Worm (Caenorhabditis elegans): ENCODE results near the gene M04B2.4.

Gene M04B2.4

ce11 chrIV:11566146-11566545 is 45.3 kb upstream of the M04B2.4 start, which contains the start of gene sec-24.1 (continued):
- TF ChIP-seq ekl-4 (GFP tag; IDR thresholded peaks at IDR 0.05) (peak; percentile 47; the same call in 1 of the 2 replicates), snpc-1.3 (tag; optimal IDR thresholded peaks at IDR 0.05; ENCODE audit: insufficient read depth) (peak; percentile 68), nfyb-1 (GFP tag; IDR thresholded peaks at IDR 0.05) (peak; percentile 59; the same call in 1 of the 2 replicates), lin-54 (GFP tag; optimal IDR thresholded peaks at IDR 0.05) (peak; percentile 86), madf-10 (tag; optimal IDR thresholded peaks at IDR 0.05) (peak; percentile 26), nhr-80 (tag; optimal IDR thresholded peaks at IDR 0.05) (peak; percentile 9), D2030.7 (GFP tag; IDR thresholded peaks at IDR 0.05) (peak; percentile 63), Y95B8A.8 (GFP tag; IDR thresholded peaks at IDR 0.05) (no peak), tlf-1 (GFP tag; optimal IDR thresholded peaks at IDR 0.05) (peak; percentile 69), die-1 (tag; optimal IDR thresholded peaks at IDR 0.05) (no peak), egl-44 (GFP tag; IDR thresholded peaks at IDR 0.05) (0 out of 2 replicates have a peak, but pooled peaks have one; percentile 31), tbp1 (GFP tag; optimal IDR thresholded peaks at IDR 0.05) (peak; percentile 58), snpc-4 (GFP tag; optimal IDR thresholded peaks at IDR 0.05) (no peak), snpc-4 (tag; optimal IDR thresholded peaks at IDR 0.05) (peak; percentile 41 to 55 (median 46)), gei-17 (GFP tag; optimal IDR thresholded peaks at IDR 0.05) (peak; percentile 4), attf-5 (GFP tag; optimal IDR thresholded peaks at IDR 0.05) (peak; percentile 56), somi-1 (GFP tag; optimal IDR thresholded peaks at IDR 0.05) (no peak), dpl-1 (GFP tag; optimal IDR thresholded peaks at IDR 0.05) (peak; percentile 59), cebp-1 (GFP tag; IDR thresholded peaks at IDR 0.05) (no peak), cebp-1 (tag; optimal IDR thresholded peaks at IDR 0.05) (peak; percentile 71), ceh-27 (GFP tag; optimal IDR thresholded peaks at IDR 0.05) (peak; percentile 49), F33H1.4 (GFP tag; IDR thresholded peaks at IDR 0.05) (peak; percentile 99), ztf-18 (tag; optimal IDR thresholded peaks at IDR 0.05) (peak; percentile 21), dox-1 (GFP tag; IDR thresholded peaks at IDR 0.05) (peak; percentile 75), K12H6.12 (tag; optimal IDR thresholded peaks at IDR 0.05) (peak; percentile 22), Y53G8AR.9 (GFP tag; conservative IDR thresholded peaks at IDR 0.05) (peak; percentile 82), Y56A3A.18 (GFP tag; IDR thresholded peaks at IDR 0.05) (no peak), athp-1 (tag; optimal IDR thresholded peaks at IDR 0.05) (peak; percentile 32), rcor-1 (GFP tag; IDR thresholded peaks at IDR 0.05) (peak; percentile 79; the same call in 1 of the 2 replicates), F57A8.1 (GFP tag; optimal IDR thresholded peaks at IDR 0.05) (no peak), egrh-3 (GFP tag; IDR thresholded peaks at IDR 0.05) (0 out of 2 replicates have a peak, but pooled peaks have one; percentile 32), lir-1 (GFP tag; conservative IDR thresholded peaks at IDR 0.05) (0 out of 2 replicates have a peak, but pooled peaks have one; percentile 21), let-607 (tag; optimal IDR thresholded peaks at IDR 0.05) (peak; percentile 98), lsl-1 (GFP tag; optimal IDR thresholded peaks at IDR 0.05) (peak; percentile 71), lin-35 (GFP tag; optimal IDR thresholded peaks at IDR 0.05) (peak in 1 of 3 experiments; percentile 94), lin-40 (tag; optimal IDR thresholded peaks at IDR 0.05) (peak; percentile 84), attf-3 (GFP tag; conservative IDR thresholded peaks at IDR 0.05) (peak; percentile 54; the same call in 1 of the 2 replicates), repo-1 (tag; optimal IDR thresholded peaks at IDR 0.05) (peak; percentile 6), unc-130 (GFP tag; optimal IDR thresholded peaks at IDR 0.05) (no peak), B0336.3 (GFP tag; IDR thresholded peaks at IDR 0.05) (peak; percentile 74), bed-2 (GFP tag; IDR thresholded peaks at IDR 0.05) (no peak), ZK185.1 (tag; optimal IDR thresholded peaks at IDR 0.05; ENCODE audit: poor library complexity, severe bottlenecking) (peak; percentile 58), C17E4.6 (GFP tag; IDR thresholded peaks at IDR 0.05) (peak; percentile 15; the same call in 1 of the 2 replicates), chd-7 (tag; optimal IDR thresholded peaks at IDR 0.05) (no peak), C06A6.2 (GFP tag; conservative IDR thresholded peaks at IDR 0.05) (peak; percentile 60; the same call in 1 of the 2 replicates), F49E8.2 (tag; optimal IDR thresholded peaks at IDR 0.05; ENCODE audit: insufficient read depth) (peak; percentile 76), ztf-26 (tag; optimal IDR thresholded peaks at IDR 0.05) (peak; percentile 18), zfh-2 (GFP tag; conservative IDR thresholded peaks at IDR 0.05) (peak; percentile 55; the same call in 1 of the 2 replicates)

Measured in whole organism, young adult.